Worm (Caenorhabditis elegans): Measurements from ENCODE around the gene K01B6.3.

K01B6.3 gene

ce11 chrIII:9297345-9297744 is 2.7 kb upstream of the K01B6.3 start, which contains the start of gene K01B6.4:
Gene K01B6.4 (minus strand): TSS chrIII:9297445.
- TF ChIP-seq tra-4 (tag; optimal IDR thresholded peaks at IDR 0.05) (no peak), pes-1 (GFP tag; IDR thresholded peaks at IDR 0.05) (no peak), flt-1 (GFP tag; IDR thresholded peaks at IDR 0.05) (no peak), tbx-37 (GFP tag; conservative IDR thresholded peaks at IDR 0.05) (no peak), F13C5.2 (tag; optimal IDR thresholded peaks at IDR 0.05) (no peak), hnd-1 (tag; optimal IDR thresholded peaks at IDR 0.05) (no peak), hmg-4 (GFP tag; optimal IDR thresholded peaks at IDR 0.05) (no peak)

- no peak for TF ChIP-seq hmbx-1 (tag; optimal IDR thresholded peaks at IDR 0.05)
- TF ChIP-seq tbx-11 (GFP tag; IDR thresholded peaks at IDR 0.05), result no peak
- no peak for TF ChIP-seq hmg-4 (GFP tag; optimal IDR thresholded peaks at IDR 0.05)
- TF ChIP-seq flt-1 (GFP tag; IDR thresholded peaks at IDR 0.05), result no peak
- TF ChIP-seq tra-4 (tag; optimal IDR thresholded peaks at IDR 0.05), result no peak
- TF ChIP-seq B0310.2 (tag; optimal IDR thresholded peaks at IDR 0.05), result no peak
- no peak for TF ChIP-seq scrt-1 (GFP tag; IDR thresholded peaks at IDR 0.05)
- no peak for TF ChIP-seq ets-7 (tag; optimal IDR thresholded peaks at IDR 0.05)
- no peak for TF ChIP-seq tbx-37 (GFP tag; conservative IDR thresholded peaks at IDR 0.05)
- no peak for TF ChIP-seq F13C5.2 (tag; optimal IDR thresholded peaks at IDR 0.05)
- no peak for TF ChIP-seq pes-1 (GFP tag; IDR thresholded peaks at IDR 0.05)
- TF ChIP-seq ama-1 (optimal IDR thresholded peaks at IDR 0.05), result no peak
- TF ChIP-seq ceh-13 (GFP tag; optimal IDR thresholded peaks at IDR 0.05), result no peak
- no peak for TF ChIP-seq aly-1 (tag; optimal IDR thresholded peaks at IDR 0.05)
- TF ChIP-seq sea-1 (GFP tag; conservative IDR thresholded peaks at IDR 0.05), result no peak
Observed at ce11 chrIII:9299116-9299515, 903 bp upstream of the K01B6.3 start.

DNA sequence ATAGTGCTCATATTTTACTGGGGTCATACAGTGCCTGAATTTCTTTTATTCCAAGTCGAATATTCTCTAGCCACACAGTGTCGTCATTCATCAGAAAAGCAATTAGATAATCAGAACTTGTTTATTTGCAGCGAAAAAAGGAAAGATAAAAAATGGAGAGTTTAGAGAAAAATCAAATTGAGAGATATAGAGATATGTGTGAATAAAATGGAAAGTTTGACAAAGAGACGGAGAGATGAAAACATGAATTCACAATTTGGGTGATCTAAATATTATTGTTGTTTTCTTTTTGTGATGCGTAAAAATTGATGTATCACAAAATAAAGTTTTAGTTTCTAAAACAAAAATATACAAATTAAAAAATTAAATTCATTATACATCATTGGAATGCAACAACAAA is 651 bp downstream of the K01B6.3 start:
- TF ChIP-seq ceh-36 (tag; optimal IDR thresholded peaks at IDR 0.05), result no peak
- no peak for TF ChIP-seq ama-1 (optimal IDR thresholded peaks at IDR 0.05)

DNA sequence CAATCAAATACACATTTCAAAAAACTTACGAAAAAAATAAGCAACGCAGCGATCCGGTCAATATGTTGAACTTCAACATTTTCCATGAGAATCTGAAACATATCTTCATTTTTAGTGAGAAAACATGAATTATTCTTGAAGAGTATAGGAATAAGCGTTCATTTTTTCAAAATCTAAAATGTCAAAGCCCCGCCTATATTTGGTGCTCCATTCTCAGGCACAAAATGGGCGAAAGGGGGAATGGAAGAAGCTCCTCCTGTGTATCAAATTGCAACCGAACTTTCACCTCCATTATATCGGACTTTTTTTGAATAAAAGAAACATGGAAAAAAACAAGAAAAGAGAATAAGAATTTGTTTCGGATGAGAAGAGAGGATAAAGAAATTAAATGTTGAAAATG is 6.6 kb downstream of the K01B6.3 start, which contains the start of gene srx-45:
Gene srx-45, minus strand, starts transcription at position 101 of the 400 bp plus-strand sequence.
- TF ChIP-seq tbx-11 (GFP tag; IDR thresholded peaks at IDR 0.05), result no peak
- TF ChIP-seq flt-1 (GFP tag; IDR thresholded peaks at IDR 0.05), result no peak
- TF ChIP-seq ama-1 (optimal IDR thresholded peaks at IDR 0.05), result no peak
- no peak for TF ChIP-seq tra-4 (tag; optimal IDR thresholded peaks at IDR 0.05)
- TF ChIP-seq pes-1 (GFP tag; IDR thresholded peaks at IDR 0.05), result no peak
- TF ChIP-seq tbx-37 (GFP tag; conservative IDR thresholded peaks at IDR 0.05), result no peak
- TF ChIP-seq ets-7 (tag; optimal IDR thresholded peaks at IDR 0.05), result no peak
- no peak for TF ChIP-seq hmg-4 (GFP tag; optimal IDR thresholded peaks at IDR 0.05)
- TF ChIP-seq scrt-1 (GFP tag; IDR thresholded peaks at IDR 0.05), result no peak
- no peak for TF ChIP-seq ceh-36 (tag; optimal IDR thresholded peaks at IDR 0.05)
- TF ChIP-seq B0310.2 (tag; optimal IDR thresholded peaks at IDR 0.05), result no peak

DNA sequence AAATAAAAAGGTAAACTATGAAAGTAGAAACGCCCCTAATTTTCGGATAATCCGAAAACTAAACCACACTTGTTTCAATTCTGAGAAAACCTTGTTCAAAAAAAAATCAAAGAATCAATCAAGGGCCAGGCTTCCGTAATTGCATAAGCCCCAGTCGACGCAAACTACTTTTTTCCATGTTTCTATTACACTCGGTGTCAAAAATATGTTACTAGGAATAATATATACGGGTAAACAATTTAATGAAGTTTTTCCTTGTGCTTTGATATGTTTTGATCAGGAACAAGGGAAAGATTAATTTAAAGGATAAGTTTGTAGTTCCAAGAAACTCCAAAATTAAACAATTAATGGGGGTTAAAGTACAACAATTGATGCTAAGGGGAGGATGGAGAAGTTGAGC is 9.8 kb downstream of the K01B6.3 start:
- no peak for TF ChIP-seq ceh-36 (tag; optimal IDR thresholded peaks at IDR 0.05)

- no peak for TF ChIP-seq pes-1 (GFP tag; IDR thresholded peaks at IDR 0.05)
- no peak for TF ChIP-seq F13C5.2 (tag; optimal IDR thresholded peaks at IDR 0.05)
- TF ChIP-seq flt-1 (GFP tag; IDR thresholded peaks at IDR 0.05), result no peak
- TF ChIP-seq ceh-13 (GFP tag; optimal IDR thresholded peaks at IDR 0.05), result no peak
- no peak for TF ChIP-seq tra-4 (tag; optimal IDR thresholded peaks at IDR 0.05)
- TF ChIP-seq sea-1 (GFP tag; conservative IDR thresholded peaks at IDR 0.05), result no peak
- no peak for TF ChIP-seq hmg-4 (GFP tag; optimal IDR thresholded peaks at IDR 0.05)
- no peak for TF ChIP-seq aly-1 (tag; optimal IDR thresholded peaks at IDR 0.05)
- no peak for TF ChIP-seq tbx-37 (GFP tag; conservative IDR thresholded peaks at IDR 0.05)
- no peak for TF ChIP-seq ama-1 (optimal IDR thresholded peaks at IDR 0.05)
- no peak for TF ChIP-seq ceh-36 (tag; optimal IDR thresholded peaks at IDR 0.05)
- no peak for TF ChIP-seq ets-7 (tag; optimal IDR thresholded peaks at IDR 0.05)
- TF ChIP-seq hnd-1 (tag; optimal IDR thresholded peaks at IDR 0.05), result no peak
Observed at ce11 chrIII:9314476-9314875, 14.5 kb downstream of the K01B6.3 start, which contains the start of gene C40H1.8. Gene C40H1.8 (plus strand): TSS chrIII:9314717.

DNA sequence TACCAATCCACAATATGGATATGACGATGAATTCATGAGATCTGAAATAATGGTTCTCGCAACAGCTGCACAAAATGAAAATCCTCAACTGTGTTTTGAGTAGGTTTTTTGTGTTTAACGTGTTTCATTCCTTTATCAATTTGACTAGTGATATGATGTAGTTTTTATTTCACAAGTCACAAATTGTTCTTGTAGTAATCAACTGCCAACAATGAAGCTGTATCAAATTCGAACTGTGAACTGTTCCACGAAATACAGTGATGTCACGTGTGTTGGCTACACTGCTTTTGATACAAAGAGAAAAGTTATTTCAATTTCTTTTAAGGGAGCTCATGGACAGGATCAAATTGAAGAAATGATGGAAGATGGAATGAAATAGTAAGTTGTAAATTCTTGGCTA is 15.2 kb downstream of the K01B6.3 start:
- no peak for TF ChIP-seq hmg-4 (GFP tag; optimal IDR thresholded peaks at IDR 0.05)
- no peak for TF ChIP-seq tbx-37 (GFP tag; conservative IDR thresholded peaks at IDR 0.05)
- TF ChIP-seq sea-1 (GFP tag; conservative IDR thresholded peaks at IDR 0.05), result no peak
- no peak for TF ChIP-seq B0310.2 (tag; optimal IDR thresholded peaks at IDR 0.05)
- no peak for TF ChIP-seq ceh-36 (tag; optimal IDR thresholded peaks at IDR 0.05)

- TF ChIP-seq ama-1 (optimal IDR thresholded peaks at IDR 0.05) (no peak), scrt-1 (GFP tag; IDR thresholded peaks at IDR 0.05) (no peak), B0310.2 (tag; optimal IDR thresholded peaks at IDR 0.05) (no peak), hmbx-1 (tag; optimal IDR thresholded peaks at IDR 0.05) (no peak), ceh-36 (tag; optimal IDR thresholded peaks at IDR 0.05) (no peak), hnd-1 (tag; optimal IDR thresholded peaks at IDR 0.05) (no peak), ceh-13 (GFP tag; optimal IDR thresholded peaks at IDR 0.05) (no peak), tbx-11 (GFP tag; IDR thresholded peaks at IDR 0.05) (no peak), tra-4 (tag; optimal IDR thresholded peaks at IDR 0.05) (no peak), sea-1 (GFP tag; conservative IDR thresholded peaks at IDR 0.05) (no peak), ets-7 (tag; optimal IDR thresholded peaks at IDR 0.05) (no peak), tbx-37 (GFP tag; conservative IDR thresholded peaks at IDR 0.05) (no peak), flt-1 (GFP tag; IDR thresholded peaks at IDR 0.05) (no peak), F13C5.2 (tag; optimal IDR thresholded peaks at IDR 0.05) (no peak), aly-1 (tag; optimal IDR thresholded peaks at IDR 0.05) (no peak), hmg-4 (GFP tag; optimal IDR thresholded peaks at IDR 0.05) (no peak), pes-1 (GFP tag; IDR thresholded peaks at IDR 0.05) (no peak)
Observed at ce11 chrIII:9317601-9318000, 17.6 kb downstream of the K01B6.3 start.

All from whole organism, early embryonic.